Worm (Caenorhabditis elegans) whole organism, young adult: ENCODE measurements around the gene chtb-3.

Experiments
- B0261.1 ChIP-seq: sonication (generic microtip); optimal IDR thresholded peaks from 2 replicates; lab custom pipeline; 2016; ENCODE audit warnings: mild to moderate bottlenecking, missing genetic modification characterization, moderate library complexity, missing compliant biosample characterization
- B0336.3 ChIP-seq: fragments of 200-800 bp; sonication (Bioruptor generic); IDR thresholded peaks from 2 replicates; pipeline ENCODE4 v1.3.6; 2022; ENCODE audit warnings: missing genetic modification characterization, missing compliant biosample characterization
- F22D6.2 ChIP-seq: sonication (generic microtip); optimal IDR thresholded peaks from 2 replicates; lab custom pipeline; 2016; ENCODE audit warnings: mild to moderate bottlenecking, missing genetic modification characterization, missing compliant biosample characterization
- F49E8.2 ChIP-seq: sonication (generic microtip); optimal IDR thresholded peaks from 3 replicates; lab custom pipeline; 2017; ENCODE audit warnings: missing genetic modification characterization, mild to moderate bottlenecking, missing compliant biosample characterization, antibody characterized with exemption, moderate library complexity; ENCODE audit not compliant: insufficient read depth
- K11D2.4 ChIP-seq: fragments of 200-800 bp; sonication (Bioruptor generic); IDR thresholded peaks from 2 replicates; pipeline ENCODE4 v1.3.6; 2022; ENCODE audit warnings: missing genetic modification reagents, missing genetic modification characterization, missing compliant biosample characterization
- K12H6.12 ChIP-seq: fragments of 200-800 bp; sonication (Bioruptor generic); optimal IDR thresholded peaks from 2 replicates; lab custom pipeline; 2018; ENCODE audit warnings: mild to moderate bottlenecking, missing genetic modification characterization, missing compliant biosample characterization
- T07F8.4 ChIP-seq: sonication (generic microtip); optimal IDR thresholded peaks from 2 replicates; lab custom pipeline; 2016; ENCODE audit warnings: mild to moderate bottlenecking, missing genetic modification characterization, moderate library complexity, missing compliant biosample characterization
- Y67H2A.10 ChIP-seq: fragments of 200-800 bp; sonication (Bioruptor generic); conservative IDR thresholded peaks from 2 replicates; pipeline ENCODE4 v1.3.6; 2022; ENCODE audit warnings: missing genetic modification reagents, missing genetic modification characterization, missing compliant biosample characterization
- Y95B8A.8 ChIP-seq: fragments of 200-800 bp; sonication (Bioruptor generic); IDR thresholded peaks from 2 replicates; pipeline ENCODE4 v1.3.6; 2022; ENCODE audit warnings: missing genetic modification reagents, missing genetic modification characterization, missing compliant biosample characterization
- ZK185.1 ChIP-seq: sonication (generic microtip); optimal IDR thresholded peaks from 2 replicates; lab custom pipeline; 2016; ENCODE audit warnings: mild to moderate bottlenecking, missing genetic modification characterization, missing compliant biosample characterization; ENCODE audit not compliant: poor library complexity, severe bottlenecking
- ama-1 ChIP-seq, 3 experiments: fragments of 150-350 bp in 1 of 3; sonication (generic microtip) in 2 of 3; optimal IDR thresholded peaks; 2 replicates each; lab custom pipeline; 2014 to 2018; ENCODE audit warnings: missing biosample characterization in 2 of 3, missing genetic modification characterization in 2 of 3, missing genetic modification reagents in 2 of 3
- aptf-2 ChIP-seq: fragments of 200-800 bp; sonication (Bioruptor generic); conservative IDR thresholded peaks from 2 replicates; pipeline ENCODE4 v1.3.6; 2022; ENCODE audit warnings: missing genetic modification reagents, missing genetic modification characterization, missing compliant biosample characterization
- aptf-3 ChIP-seq: fragments of 200-800 bp; sonication (Bioruptor generic); IDR thresholded peaks from 2 replicates; pipeline ENCODE4 v1.3.6; 2022; ENCODE audit warnings: missing genetic modification characterization, missing compliant biosample characterization
- atf-7 ChIP-seq: sonication (generic microtip); optimal IDR thresholded peaks from 2 replicates; lab custom pipeline; 2017; ENCODE audit warnings: mild to moderate bottlenecking, missing genetic modification characterization, missing compliant biosample characterization
- attf-3 ChIP-seq: fragments of 200-800 bp; sonication (Bioruptor generic); conservative IDR thresholded peaks from 2 replicates; pipeline ENCODE4 v1.3.6; 2022; ENCODE audit warnings: missing genetic modification reagents, missing genetic modification characterization, missing compliant biosample characterization
- bed-2 ChIP-seq: fragments of 200-800 bp; sonication (Bioruptor generic); IDR thresholded peaks from 2 replicates; pipeline ENCODE4 v1.3.6; 2022; ENCODE audit warnings: missing genetic modification reagents, missing genetic modification characterization, missing compliant biosample characterization
- ceh-27 ChIP-seq: fragments of 200-800 bp; sonication (Bioruptor generic); optimal IDR thresholded peaks from 2 replicates; lab custom pipeline; 2018; ENCODE audit warnings: mild to moderate bottlenecking, missing genetic modification characterization, moderate library complexity, missing compliant biosample characterization
- ceh-58 ChIP-seq: fragments of 200-800 bp; sonication (Bioruptor generic); IDR thresholded peaks from 2 replicates; pipeline ENCODE4 v1.3.6; 2022; ENCODE audit warnings: missing genetic modification characterization, missing compliant biosample characterization
- ceh-79 ChIP-seq: sonication (generic microtip); optimal IDR thresholded peaks from 2 replicates; lab custom pipeline; 2017; ENCODE audit warnings: mild to moderate bottlenecking, missing genetic modification characterization, missing compliant biosample characterization
- efl-1 ChIP-seq: fragments of 150-350 bp; optimal IDR thresholded peaks from 2 replicates; lab custom pipeline; 2014; ENCODE audit warnings: missing biosample characterization, missing genetic modification reagents, missing genetic modification characterization
- gei-17 ChIP-seq: fragments of 200-800 bp; sonication (Bioruptor generic); optimal IDR thresholded peaks from 2 replicates; lab custom pipeline; 2018; ENCODE audit warnings: mild to moderate bottlenecking, missing genetic modification characterization, missing compliant biosample characterization
- hlh-12 ChIP-seq: sonication (generic microtip); optimal IDR thresholded peaks from 2 replicates; lab custom pipeline; 2016; ENCODE audit warnings: missing genetic modification characterization, missing compliant biosample characterization
- hmg-20 ChIP-seq: fragments of 200-800 bp; sonication (Bioruptor generic); IDR thresholded peaks from 2 replicates; pipeline ENCODE4 v1.3.6; 2022; ENCODE audit warnings: missing genetic modification reagents, missing genetic modification characterization, missing compliant biosample characterization
- hrde-1 ChIP-seq: sonication (generic microtip); optimal IDR thresholded peaks from 2 replicates; lab custom pipeline; 2016; ENCODE audit warnings: missing genetic modification characterization, mild to moderate bottlenecking, missing compliant biosample characterization, moderate library complexity, missing genotype, missing genetic modification reagents, borderline replicate concordance
- hsf-1 ChIP-seq: fragments of 200-800 bp; sonication (Bioruptor generic); IDR thresholded peaks from 2 replicates; pipeline ENCODE4 v1.3.6; 2022; ENCODE audit warnings: missing genetic modification reagents, missing genetic modification characterization, missing compliant biosample characterization
- lag-1 ChIP-seq: fragments of 200-800 bp; sonication (Bioruptor generic); IDR thresholded peaks from 2 replicates; pipeline ENCODE4 v1.3.6; 2022; ENCODE audit warnings: missing genetic modification reagents, missing genetic modification characterization, missing compliant biosample characterization
- let-526 ChIP-seq: fragments of 200-800 bp; sonication (Bioruptor generic); IDR thresholded peaks from 2 replicates; pipeline ENCODE4 v1.3.6; 2022; ENCODE audit warnings: missing genetic modification reagents, missing genetic modification characterization, missing compliant biosample characterization
- lsl-1 ChIP-seq: fragments of 200-800 bp; sonication (Bioruptor generic); optimal IDR thresholded peaks from 2 replicates; lab custom pipeline; 2018; ENCODE audit warnings: mild to moderate bottlenecking, missing genetic modification characterization, moderate library complexity, missing compliant biosample characterization
- lsy-27 ChIP-seq: sonication (generic microtip); optimal IDR thresholded peaks from 2 replicates; lab custom pipeline; 2017; ENCODE audit warnings: missing genetic modification characterization, mild to moderate bottlenecking, missing compliant biosample characterization, antibody characterized with exemption, missing genotype, borderline replicate concordance; ENCODE audit not compliant: insufficient read depth
- madf-10 ChIP-seq: sonication (generic microtip); optimal IDR thresholded peaks from 2 replicates; lab custom pipeline; 2016; ENCODE audit warnings: mild to moderate bottlenecking, missing genetic modification characterization, missing compliant biosample characterization
- madf-6 ChIP-seq: fragments of 200-800 bp; sonication (Bioruptor generic); IDR thresholded peaks from 2 replicates; pipeline ENCODE4 v1.3.6; 2022; ENCODE audit warnings: missing genetic modification reagents, missing genetic modification characterization, missing compliant biosample characterization
- mxl-1 ChIP-seq: sonication (generic microtip); optimal IDR thresholded peaks from 2 replicates; lab custom pipeline; 2016; ENCODE audit warnings: missing genetic modification characterization, missing compliant biosample characterization
- nfya-1 ChIP-seq: sonication (generic microtip); optimal IDR thresholded peaks from 2 replicates; lab custom pipeline; 2017; ENCODE audit warnings: antibody characterized with exemption, missing compliant biosample characterization, missing genetic modification characterization, borderline replicate concordance; ENCODE audit not compliant: insufficient read depth
- nfyb-1 ChIP-seq: fragments of 200-800 bp; sonication (Bioruptor generic); IDR thresholded peaks from 2 replicates; pipeline ENCODE4 v1.3.6; 2022; ENCODE audit warnings: missing genetic modification reagents, missing genetic modification characterization, missing compliant biosample characterization
- nhr-120 ChIP-seq: fragments of 200-800 bp; sonication (Bioruptor generic); IDR thresholded peaks from 2 replicates; pipeline ENCODE4 v1.3.6; 2022; ENCODE audit warnings: missing genetic modification characterization, missing compliant biosample characterization
- nhr-90 ChIP-seq: sonication (generic microtip); optimal IDR thresholded peaks from 2 replicates; lab custom pipeline; 2016; ENCODE audit warnings: missing genotype, mild to moderate bottlenecking, missing genetic modification characterization, missing compliant biosample characterization
- rec-8 ChIP-seq, 2 experiments: sonication (generic microtip); optimal IDR thresholded peaks; 2 replicates each; lab custom pipeline; 2016; ENCODE audit warnings: mild to moderate bottlenecking in 2 of 2, missing genetic modification characterization in 2 of 2, missing genetic modification reagents in 2 of 2, missing genotype in 2 of 2, missing biosample characterization in 1 of 2, missing compliant biosample characterization in 1 of 2, moderate library complexity in 1 of 2
- repo-1 ChIP-seq: sonication (generic microtip); optimal IDR thresholded peaks from 2 replicates; lab custom pipeline; 2017; ENCODE audit warnings: mild to moderate bottlenecking, missing genetic modification characterization, missing compliant biosample characterization
- rpc-1 ChIP-seq, 2 experiments: fragments of 150-350 bp in 1 of 2; sonication (generic microtip) in 1 of 2; optimal IDR thresholded peaks; 2 replicates each; lab custom pipeline; 2014 to 2018; ENCODE audit warnings: missing biosample characterization in 1 of 2, missing genetic modification characterization in 1 of 2, missing genetic modification reagents in 1 of 2, missing genotype in 1 of 2
- sea-2 ChIP-seq: fragments of 200-800 bp; sonication (Bioruptor generic); IDR thresholded peaks from 2 replicates; pipeline ENCODE4 v1.3.6; 2022; ENCODE audit warnings: missing genetic modification characterization, missing compliant biosample characterization
- snpc-1.1 ChIP-seq: sonication (generic microtip); optimal IDR thresholded peaks from 2 replicates; lab custom pipeline; 2017; ENCODE audit warnings: missing genetic modification characterization, mild to moderate bottlenecking, missing compliant biosample characterization, antibody characterized with exemption, moderate library complexity, missing genotype, missing genetic modification reagents; ENCODE audit not compliant: insufficient read depth
- somi-1 ChIP-seq: fragments of 200-800 bp; sonication (Bioruptor generic); optimal IDR thresholded peaks from 2 replicates; lab custom pipeline; 2018; ENCODE audit warnings: mild to moderate bottlenecking, missing genetic modification characterization, missing compliant biosample characterization
- tbp1 ChIP-seq: fragments of 200-800 bp; sonication (Bioruptor generic); optimal IDR thresholded peaks from 2 replicates; lab custom pipeline; 2018; ENCODE audit warnings: mild to moderate bottlenecking, missing genetic modification characterization, missing compliant biosample characterization
- tlf-1 ChIP-seq: fragments of 200-800 bp; sonication (Bioruptor generic); optimal IDR thresholded peaks from 2 replicates; lab custom pipeline; 2018; ENCODE audit warnings: mild to moderate bottlenecking, missing genetic modification characterization, missing compliant biosample characterization
- zfh-2 ChIP-seq: fragments of 200-800 bp; sonication (Bioruptor generic); conservative IDR thresholded peaks from 2 replicates; pipeline ENCODE4 v1.3.6; 2022; ENCODE audit warnings: missing genetic modification reagents, missing genetic modification characterization, missing compliant biosample characterization
- ztf-28 ChIP-seq: fragments of 200-800 bp; sonication (Bioruptor generic); IDR thresholded peaks from 2 replicates; pipeline ENCODE4 v1.3.6; 2022; ENCODE audit warnings: missing genetic modification reagents, missing genetic modification characterization, missing compliant biosample characterization

The chtb-3 gene

DNA sequence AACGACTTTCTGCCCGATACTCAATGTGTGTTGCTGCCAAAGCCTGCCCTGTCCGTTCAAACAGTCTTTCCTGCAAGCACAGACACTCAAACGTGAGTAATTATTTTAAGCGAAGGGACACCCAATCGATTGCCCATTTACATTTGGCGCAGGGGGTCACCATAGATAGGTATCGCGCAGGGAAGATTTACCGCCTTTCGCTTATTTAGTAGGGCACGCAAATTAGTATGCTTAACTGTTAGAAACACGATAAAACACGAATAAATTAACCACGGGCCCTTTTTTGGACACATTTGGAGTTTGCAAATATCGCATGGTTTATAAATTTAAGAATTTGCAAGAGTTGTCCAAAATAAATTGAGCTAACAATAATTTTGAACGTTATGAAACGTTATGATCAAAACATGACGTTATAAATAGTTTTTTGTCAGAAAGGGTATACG is 23.0 kb downstream of the chtb-3 start (continued):
- TF ChIP-seq nhr-120 (GFP tag; lab: Robert Waterston, UW) (0 out of 2 replicates have a peak, but pooled peaks have one; percentile 53), nfya-1 (tag; lab: Kevin White, UChicago) (no peak), ama-1 (optimal IDR thresholded peaks at IDR 0.05; lab: Kevin White, UChicago) (no peak), ama-1 (GFP tag; optimal IDR thresholded peaks at IDR 0.05; lab: Kevin White, UChicago) (peak; percentile 18 to 94), Y67H2A.10 (peak; percentile 68; the same call in 1 of the 2 replicates), hsf-1 (GFP tag; lab: Robert Waterston, UW) (peak; percentile 67), bed-2 (peak; percentile 93; the same call in 1 of the 2 replicates), tlf-1 (GFP tag; lab: Kevin White, UChicago) (peak; percentile 99), B0336.3 (GFP tag; lab: Robert Waterston, UW) (peak; percentile 100), mxl-1 (tag; lab: Kevin White, UChicago) (no peak), somi-1 (GFP tag; lab: Kevin White, UChicago) (peak; percentile 99), attf-3 (GFP tag; lab: Robert Waterston, UW) (0 out of 2 replicates have a peak, but pooled peaks have one; percentile 40), let-526 (GFP tag; lab: Robert Waterston, UW) (peak; percentile 94), ztf-28 (GFP tag; lab: Robert Waterston, UW) (no peak), T07F8.4 (tag; lab: Kevin White, UChicago) (peak; percentile 96), ZK185.1 (tag; lab: Kevin White, UChicago) (peak; percentile 99), aptf-2 (GFP tag; lab: Robert Waterston, UW) (peak; percentile 39; the same call in 1 of the 2 replicates), zfh-2 (GFP tag; lab: Robert Waterston, UW) (no peak; the same call in 1 of the 2 replicates), hmg-20 (GFP tag; lab: Robert Waterston, UW) (peak; percentile 98), gei-17 (GFP tag; lab: Kevin White, UChicago) (peak; percentile 99), sea-2 (GFP tag; lab: Robert Waterston, UW) (peak; percentile 89), snpc-1.1 (tag; lab: Kevin White, UChicago) (no peak), F22D6.2 (peak; percentile 97), repo-1 (tag; lab: Kevin White, UChicago) (peak; percentile 100), lag-1 (GFP tag; lab: Robert Waterston, UW) (peak; percentile 92; the same call in 1 of the 2 replicates), lsy-27 (tag; lab: Kevin White, UChicago) (no peak), tbp1 (GFP tag; lab: Kevin White, UChicago) (peak; percentile 81), madf-10 (tag; lab: Kevin White, UChicago) (peak; percentile 97), efl-1 (GFP tag; lab: Kevin White, UChicago) (no peak), B0261.1 (tag; lab: Kevin White, UChicago) (peak; percentile 64), atf-7 (tag; lab: Kevin White, UChicago) (peak; percentile 99), ceh-79 (tag; lab: Kevin White, UChicago) (peak; percentile 88), rpc-1 (optimal IDR thresholded peaks at IDR 0.05; lab: Kevin White, UChicago) (peak; percentile 17), rpc-1 (tag; optimal IDR thresholded peaks at IDR 0.05; lab: Kevin White, UChicago) (no peak), nfyb-1 (GFP tag; lab: Robert Waterston, UW) (peak; percentile 98), rec-8 (tag; optimal IDR thresholded peaks at IDR 0.05; lab: Kevin White, UChicago) (peak; percentile 17 to 66), K12H6.12 (tag; lab: Kevin White, UChicago) (peak; percentile 99), F49E8.2 (tag; lab: Kevin White, UChicago) (peak; percentile 30), hlh-12 (tag; lab: Kevin White, UChicago) (no peak), aptf-3 (no peak), nhr-90 (tag; lab: Kevin White, UChicago) (peak; percentile 98), hrde-1 (tag; lab: Kevin White, UChicago) (peak; percentile 52), lsl-1 (peak; percentile 2), ceh-58 (0 out of 2 replicates have a peak, but pooled peaks have one; percentile 54), K11D2.4 (GFP tag; lab: Robert Waterston, UW) (peak; percentile 99), Y95B8A.8 (GFP tag; lab: Robert Waterston, UW) (0 out of 2 replicates have a peak, but pooled peaks have one; percentile 48), madf-6 (GFP tag; lab: Robert Waterston, UW) (no peak), ceh-27 (GFP tag; lab: Kevin White, UChicago) (peak; percentile 99)
